Fruit fly (Drosophila melanogaster) whole organism, larva: ENCODE measurements around the gene CG11267.

Experiments
- noc ChIP-seq: fragments of 200-800 bp; sonication (Bioruptor generic); optimal IDR thresholded peaks from 3 replicates; lab custom pipeline; 2019; ENCODE audit warnings: missing biosample characterization, mild to moderate bottlenecking, missing genetic modification characterization, moderate library complexity

The CG11267 gene

dm6 chr3L:13050675-13051202, 34.9 kb downstream of the CG11267 start:
- no peak for TF ChIP-seq noc

- TF ChIP-seq noc, result no peak
These were observed 42.6 kb downstream of the CG11267 start for dm6 chr3L:13058429-13058828.

dm6 chr3L:13061322-13061809, 45.5 kb downstream of the CG11267 start, which contains the start of the genes CG14115 and CG34428:
CG14115 (minus strand) TSS chr3L:13061422.
CG34428 (plus strand) TSS chr3L:13061759.
- TF ChIP-seq noc, result no peak

- no peak for TF ChIP-seq noc
These were observed 46.9 kb downstream of the CG11267 start, which contains the start of gene CG34429 for dm6 chr3L:13062746-13063145. CG34429 (plus strand) TSS chr3L:13063046.

- TF ChIP-seq noc, result no peak
These were observed 48.5 kb downstream of the CG11267 start for dm6 chr3L:13064346-13064745.

- no peak for TF ChIP-seq noc
These were observed 49.1 kb downstream of the CG11267 start for dm6 chr3L:13064935-13065334.

dm6 chr3L:13065619-13066018, 49.8 kb downstream of the CG11267 start:
- TF ChIP-seq noc, result no peak

- no peak for TF ChIP-seq noc
These were observed 50.4 kb downstream of the CG11267 start for dm6 chr3L:13066220-13066619.
